Fruit fly (Drosophila melanogaster) whole organism, embryonic: Measurements from ENCODE around the gene Jhbp11.

Experiments used
- Atf3 ChIP-seq: fragments of 200-800 bp; sonication (Bioruptor generic); optimal IDR thresholded peaks from 3 replicates; lab custom pipeline; 2016; ENCODE audit warnings: missing biosample characterization, missing genetic modification characterization
- BtbVII ChIP-seq: fragments of 200-800 bp; sonication (Bioruptor generic); optimal IDR thresholded peaks from 3 replicates; lab custom pipeline; 2017; ENCODE audit warnings: missing biosample characterization, mild to moderate bottlenecking, missing genetic modification characterization
- CG11085 ChIP-seq: fragments of 200-800 bp; sonication (Bioruptor generic); IDR thresholded peaks from 2 replicates; pipeline ENCODE4 v1.3.6; 2022; ENCODE audit warnings: missing biosample characterization, missing genetic modification characterization
- CG11560 ChIP-seq: fragments of 200-800 bp; sonication (Bioruptor generic); IDR thresholded peaks from 3 replicates; pipeline ENCODE4 v1.3.6; 2022; ENCODE audit warnings: missing biosample characterization, missing genetic modification characterization
- CG11696 ChIP-seq: fragments of 200-800 bp; sonication (Bioruptor generic); IDR thresholded peaks from 2 replicates; pipeline ENCODE4 v1.3.6; 2022; ENCODE audit warnings: missing biosample characterization, missing genetic modification characterization
- CG13287 ChIP-seq: fragments of 200-800 bp; sonication (Bioruptor generic); IDR thresholded peaks from 2 replicates; pipeline ENCODE4 v1.3.6; 2022; ENCODE audit warnings: missing biosample characterization, missing genetic modification characterization; ENCODE audit not compliant: partially characterized antibody
- CG13624 ChIP-seq: fragments of 200-800 bp; sonication (Bioruptor generic); optimal IDR thresholded peaks from 2 replicates; lab custom pipeline; 2016; ENCODE audit warnings: missing biosample characterization, missing genetic modification characterization
- CG15269 ChIP-seq: fragments of 200-800 bp; sonication (Bioruptor generic); optimal IDR thresholded peaks from 2 replicates; lab custom pipeline; 2018; ENCODE audit warnings: missing biosample characterization, mild to moderate bottlenecking, missing genetic modification characterization, moderate library complexity
- CG15479 ChIP-seq: fragments of 200-800 bp; sonication (Bioruptor generic); optimal IDR thresholded peaks from 3 replicates; lab custom pipeline; 2019; ENCODE audit warnings: missing biosample characterization, mild to moderate bottlenecking, missing genetic modification characterization, moderate library complexity
- CG17568 ChIP-seq: fragments of 200-800 bp; sonication (Bioruptor generic); optimal IDR thresholded peaks from 2 replicates; lab custom pipeline; 2018; ENCODE audit warnings: missing biosample characterization, mild to moderate bottlenecking, missing genetic modification characterization, moderate library complexity
- CG1832 ChIP-seq: fragments of 200-800 bp; sonication (Bioruptor generic); optimal IDR thresholded peaks from 2 replicates; lab custom pipeline; 2017; ENCODE audit warnings: missing biosample characterization, mild to moderate bottlenecking, missing genetic modification characterization, inconsistent platforms
- CG33213 ChIP-seq: fragments of 200-800 bp; sonication (Bioruptor generic); optimal IDR thresholded peaks from 3 replicates; lab custom pipeline; 2016; ENCODE audit warnings: missing biosample characterization, missing genetic modification characterization
- CG7556 ChIP-seq: fragments of 200-800 bp; sonication (Bioruptor generic); optimal IDR thresholded peaks from 2 replicates; lab custom pipeline; 2017; ENCODE audit warnings: missing biosample characterization, mild to moderate bottlenecking, missing genetic modification characterization
- CG8924 ChIP-seq: fragments of 200-800 bp; optimal IDR thresholded peaks from 3 replicates; lab custom pipeline; 2019; ENCODE audit warnings: missing biosample characterization, mild to moderate bottlenecking, missing genetic modification characterization, moderate library complexity
- CoRest ChIP-seq: fragments of 200-800 bp; sonication (Bioruptor generic); optimal IDR thresholded peaks from 3 replicates; lab custom pipeline; 2018; ENCODE audit warnings: missing biosample characterization, mild to moderate bottlenecking, missing genetic modification characterization, moderate library complexity
- CrebB ChIP-seq: fragments of 200-800 bp; sonication (Bioruptor generic); optimal IDR thresholded peaks from 3 replicates; lab custom pipeline; 2018; ENCODE audit warnings: missing biosample characterization, mild to moderate bottlenecking, missing genetic modification characterization
- E2f2 ChIP-seq: fragments of 200-800 bp; sonication (Bioruptor generic); IDR thresholded peaks from 2 replicates; pipeline ENCODE4 v1.3.6; 2022; ENCODE audit warnings: missing biosample characterization, missing genetic modification characterization
- ERR ChIP-seq: fragments of 200-800 bp; sonication (Bioruptor generic); optimal IDR thresholded peaks from 2 replicates; lab custom pipeline; 2016; ENCODE audit warnings: missing biosample characterization, missing genetic modification characterization
- Elba2 ChIP-seq: fragments of 200-800 bp; sonication (Bioruptor generic); optimal IDR thresholded peaks from 3 replicates; lab custom pipeline; 2016; ENCODE audit warnings: missing biosample characterization, missing genetic modification characterization
- Hand ChIP-seq: fragments of 200-800 bp; sonication (Bioruptor generic); optimal IDR thresholded peaks from 2 replicates; lab custom pipeline; 2017; ENCODE audit warnings: mild to moderate bottlenecking, missing biosample characterization, missing genetic modification reagents, missing genetic modification characterization
- Hr51 ChIP-seq, 2 experiments: fragments of 200-800 bp; sonication (Bioruptor generic); optimal IDR thresholded peaks; 2 replicates in 1 of 2; 3 replicates in 1 of 2; lab custom pipeline; 2016 to 2018; ENCODE audit warnings: missing biosample characterization in 2 of 2, missing genetic modification characterization in 2 of 2, mild to moderate bottlenecking in 1 of 2, moderate library complexity in 1 of 2
- Med ChIP-seq: fragments of 200-800 bp; sonication (Bioruptor generic); peaks from one replicate; lab custom pipeline; 2016; ENCODE audit warnings: missing biosample characterization, missing genetic modification characterization, mild to moderate bottlenecking, inconsistent platforms, moderate library complexity
- Nf-YB ChIP-seq: fragments of 200-800 bp; sonication (Bioruptor generic); optimal IDR thresholded peaks from 3 replicates; lab custom pipeline; 2019; ENCODE audit warnings: missing biosample characterization, mild to moderate bottlenecking, missing genetic modification characterization, moderate library complexity
- PHDP ChIP-seq: fragments of 200-800 bp; sonication (Bioruptor generic); optimal IDR thresholded peaks from 3 replicates; lab custom pipeline; 2018; ENCODE audit warnings: missing biosample characterization, mild to moderate bottlenecking, missing genetic modification characterization, moderate library complexity
- Sry-β ChIP-seq: fragments of 200-800 bp; sonication (Bioruptor generic); optimal IDR thresholded peaks from 2 replicates; lab custom pipeline; 2018; ENCODE audit warnings: missing biosample characterization, mild to moderate bottlenecking, missing genetic modification characterization, moderate library complexity
- Trl ChIP-seq, 3 experiments: fragments of >200 bp in 2 of 3; fragments of 200-800 bp in 1 of 3; sonication (Bioruptor generic) in 1 of 3; optimal IDR thresholded peaks; 2 replicates in 1 of 3; 3 replicates in 2 of 3; lab custom pipeline; 2016 to 2017; ENCODE audit warnings: missing biosample characterization in 1 of 3, missing genetic modification characterization in 1 of 3
- abd-A ChIP-seq: fragments of 200-800 bp; sonication (Bioruptor generic); optimal IDR thresholded peaks from 3 replicates; lab custom pipeline; 2019; ENCODE audit warnings: missing biosample characterization, mild to moderate bottlenecking, missing genetic modification characterization, moderate library complexity
- bsh ChIP-seq, 2 experiments: fragments of 200-800 bp; sonication (Bioruptor generic); optimal IDR thresholded peaks; 2 replicates each; lab custom pipeline; 2017 to 2018; ENCODE audit warnings: mild to moderate bottlenecking in 2 of 2, missing biosample characterization in 2 of 2, missing genetic modification characterization in 2 of 2, moderate library complexity in 1 of 2
- cg ChIP-seq: fragments of 200-800 bp; sonication (Bioruptor generic); optimal IDR thresholded peaks from 3 replicates; lab custom pipeline; 2019; ENCODE audit warnings: missing biosample characterization, mild to moderate bottlenecking, missing genetic modification characterization, moderate library complexity
- crp ChIP-seq, 2 experiments: fragments of 200-800 bp; sonication (Bioruptor generic); optimal IDR thresholded peaks; 2 replicates in 1 of 2; 3 replicates in 1 of 2; lab custom pipeline; 2017; ENCODE audit warnings: missing biosample characterization in 2 of 2, missing genetic modification characterization in 2 of 2, mild to moderate bottlenecking in 1 of 2, moderate library complexity in 1 of 2
- dm ChIP-seq: fragments of 200-800 bp; sonication (Bioruptor generic); optimal IDR thresholded peaks from 3 replicates; lab custom pipeline; 2016; ENCODE audit warnings: missing biosample characterization, missing genetic modification characterization
- en ChIP-seq: fragments of 200-800 bp; sonication (Bioruptor generic); optimal IDR thresholded peaks from 2 replicates; lab custom pipeline; 2016; ENCODE audit warnings: missing biosample characterization, missing genetic modification characterization
- exex ChIP-seq: fragments of 200-800 bp; sonication (Bioruptor generic); optimal IDR thresholded peaks from 4 replicates; lab custom pipeline; 2018; ENCODE audit warnings: missing biosample characterization, mild to moderate bottlenecking, missing genetic modification characterization, moderate library complexity
- grn ChIP-seq: fragments of 200-800 bp; sonication (Bioruptor generic); optimal IDR thresholded peaks from 3 replicates; lab custom pipeline; 2017; ENCODE audit warnings: missing biosample characterization, missing genetic modification characterization
- hb ChIP-seq: fragments of 200-800 bp; sonication (Bioruptor generic); IDR thresholded peaks from 3 replicates; pipeline ENCODE4 v1.3.6; 2022; ENCODE audit warnings: missing biosample characterization, missing genetic modification characterization; ENCODE audit not compliant: partially characterized antibody
- insv ChIP-seq, 2 experiments: fragments of 200-800 bp; sonication (Bioruptor generic); optimal IDR thresholded peaks; 3 replicates each; lab custom pipeline; 2016 to 2018; ENCODE audit warnings: missing biosample characterization in 2 of 2, missing genetic modification characterization in 2 of 2
- kay ChIP-seq: fragments of 200-800 bp; sonication (Bioruptor generic); optimal IDR thresholded peaks from 2 replicates; lab custom pipeline; 2016; ENCODE audit warnings: missing biosample characterization, missing genetic modification characterization
- nerfin-2 ChIP-seq: fragments of 200-800 bp; sonication (Bioruptor generic); IDR thresholded peaks from 2 replicates; pipeline ENCODE4 v1.3.6; 2022; ENCODE audit warnings: missing biosample characterization, missing genetic modification characterization; ENCODE audit not compliant: partially characterized antibody
- onecut ChIP-seq: fragments of 200-800 bp; sonication (Bioruptor generic); IDR thresholded peaks from 2 replicates; pipeline ENCODE4 v1.3.6; 2022; ENCODE audit warnings: missing biosample characterization, missing genetic modification characterization
- phol ChIP-seq: fragments of 200-800 bp; sonication (Bioruptor generic); optimal IDR thresholded peaks from 3 replicates; lab custom pipeline; 2018; ENCODE audit warnings: missing biosample characterization, mild to moderate bottlenecking, missing genetic modification characterization, moderate library complexity
- psq ChIP-seq: fragments of 200-800 bp; sonication (Bioruptor generic); optimal IDR thresholded peaks from 2 replicates; lab custom pipeline; 2017; ENCODE audit warnings: missing biosample characterization, missing genetic modification characterization
- pum ChIP-seq: fragments of 200-800 bp; sonication (Bioruptor generic); optimal IDR thresholded peaks from 2 replicates; lab custom pipeline; 2016; ENCODE audit warnings: missing biosample characterization, missing genetic modification characterization
- repo ChIP-seq: fragments of 200-800 bp; sonication (Bioruptor generic); optimal IDR thresholded peaks from 2 replicates; lab custom pipeline; 2016; ENCODE audit warnings: missing biosample characterization, missing genetic modification characterization
- ro ChIP-seq: fragments of 200-800 bp; sonication (Bioruptor generic); IDR thresholded peaks from 2 replicates; pipeline ENCODE4 v1.3.6; 2022; ENCODE audit warnings: missing biosample characterization, missing genetic modification characterization
- slbo ChIP-seq: fragments of 200-800 bp; sonication (Bioruptor generic); IDR thresholded peaks from 2 replicates; pipeline ENCODE4 v1.3.6; 2022; ENCODE audit warnings: missing biosample characterization, missing genetic modification characterization
- unc-4 ChIP-seq: fragments of 200-800 bp; sonication (Bioruptor generic); IDR thresholded peaks from 2 replicates; pipeline ENCODE4 v1.3.6; 2022; ENCODE audit warnings: missing biosample characterization, missing genetic modification characterization; ENCODE audit not compliant: partially characterized antibody
- vnd ChIP-seq: fragments of 200-800 bp; sonication (Bioruptor generic); IDR thresholded peaks from 3 replicates; pipeline ENCODE4 v1.3.6; 2022; ENCODE audit warnings: missing biosample characterization, missing genetic modification characterization; ENCODE audit not compliant: partially characterized antibody
- zen2 ChIP-seq: fragments of 200-800 bp; sonication (Bioruptor generic); IDR thresholded peaks from 3 replicates; pipeline ENCODE4 v1.3.6; 2022; ENCODE audit warnings: missing biosample characterization, missing genetic modification characterization; ENCODE audit not compliant: partially characterized antibody

The Jhbp11 gene

dm6 chr3R:27149884-27150676, 49.0 kb downstream of the Jhbp11 start (continued):
- no peak for TF ChIP-seq CG8924 (tag; lab: Kevin White, UChicago)
- TF ChIP-seq CG13624: no peak
- TF ChIP-seq PHDP (tag; lab: Kevin White, UChicago): peak; percentile 1
- no peak for TF ChIP-seq CG11696 (GFP tag; lab: Robert Waterston, UW)
- TF ChIP-seq slbo (GFP tag; lab: Robert Waterston, UW): no peak
- peak; percentile 20 for TF ChIP-seq CG15269 (tag; lab: Kevin White, UChicago)
- TF ChIP-seq phol: peak; percentile 58
- peak; percentile 68 for TF ChIP-seq CG15479 (GFP tag; lab: Kevin White, UChicago)
- peak; percentile 73 to 93 for TF ChIP-seq Trl (optimal IDR thresholded peaks at IDR 0.05; lab: Kevin White, UChicago)
- TF ChIP-seq Trl (GFP tag; optimal IDR thresholded peaks at IDR 0.05; lab: Kevin White, UChicago): no peak
- TF ChIP-seq repo (GFP tag; lab: Kevin White, UChicago): no peak
- TF ChIP-seq dm (GFP tag; lab: Kevin White, UChicago): no peak
- peak in 1 of 2 experiments; percentile 6 for TF ChIP-seq crp (GFP tag; optimal IDR thresholded peaks at IDR 0.05; lab: Kevin White, UChicago)
- TF ChIP-seq Hr51 (GFP tag; optimal IDR thresholded peaks at IDR 0.05; lab: Kevin White, UChicago): no peak
- no peak for TF ChIP-seq vnd
- no peak for TF ChIP-seq Sry-β
- TF ChIP-seq pum (GFP tag; lab: Kevin White, UChicago): no peak
- peak; percentile 68 for TF ChIP-seq cg
- peak; percentile 53 for TF ChIP-seq CG1832
- TF ChIP-seq Med (GFP tag; lab: Kevin White, UChicago): peak; percentile 61
- TF ChIP-seq insv (GFP tag; optimal IDR thresholded peaks at IDR 0.05; lab: Kevin White, UChicago): peak in 1 of 2 experiments; percentile 72
- no peak for TF ChIP-seq Hand (GFP tag; lab: Kevin White, UChicago)
- no peak for TF ChIP-seq zen2 (GFP tag; lab: Robert Waterston, UW)
- no peak for TF ChIP-seq CrebB (tag; lab: Kevin White, UChicago)
- TF ChIP-seq Atf3: peak; percentile 14
- no peak for TF ChIP-seq ERR
- no peak for TF ChIP-seq Nf-YB (GFP tag; lab: Kevin White, UChicago)
- TF ChIP-seq nerfin-2: no peak
- TF ChIP-seq CG11085 (GFP tag; lab: Robert Waterston, UW): no peak
- peak; percentile 4 for TF ChIP-seq BtbVII (GFP tag; lab: Kevin White, UChicago)
- no peak for TF ChIP-seq CG33213 (GFP tag; lab: Kevin White, UChicago)
- TF ChIP-seq E2f2: no peak
- peak; percentile 71 for TF ChIP-seq exex
- TF ChIP-seq CG11560: no peak
- no peak for TF ChIP-seq unc-4
- TF ChIP-seq onecut (GFP tag; lab: Robert Waterston, UW): no peak
- no peak for TF ChIP-seq CoRest (tag; lab: Kevin White, UChicago)
- no peak for TF ChIP-seq ro (GFP tag; lab: Robert Waterston, UW)
- no peak for TF ChIP-seq CG7556 (GFP tag; lab: Kevin White, UChicago)
- TF ChIP-seq kay (GFP tag; lab: Kevin White, UChicago): no peak
- TF ChIP-seq psq (GFP tag; lab: Kevin White, UChicago): peak; percentile 32
- TF ChIP-seq Elba2: peak; percentile 65
- no peak for TF ChIP-seq en (GFP tag; lab: Kevin White, UChicago)
- TF ChIP-seq bsh (GFP tag; optimal IDR thresholded peaks at IDR 0.05; lab: Kevin White, UChicago): no peak
- TF ChIP-seq CG13287 (GFP tag; lab: Robert Waterston, UW): no peak
- peak; percentile 63 for TF ChIP-seq abd-A (tag; lab: Kevin White, UChicago)
- TF ChIP-seq hb (GFP tag; lab: Robert Waterston, UW): no peak
- TF ChIP-seq CG17568 (GFP tag; lab: Kevin White, UChicago): no peak
- TF ChIP-seq grn: peak; percentile 17
